Fruit fly (Drosophila melanogaster) whole organism, embryonic: ENCODE results near the gene TMEM216.

Experiments used
- CG10274 ChIP-seq: fragments of 200-800 bp; sonication (Bioruptor generic); optimal IDR thresholded peaks from 3 replicates; lab custom pipeline; 2017; ENCODE audit warnings: missing biosample characterization, mild to moderate bottlenecking, missing genetic modification characterization
- CG10321 ChIP-seq: fragments of 200-800 bp; sonication (Bioruptor generic); IDR thresholded peaks from 2 replicates; pipeline ENCODE4 v1.3.6; 2022; ENCODE audit warnings: missing biosample characterization, missing genetic modification characterization
- CG12744 ChIP-seq: fragments of 200-800 bp; sonication (Bioruptor generic); optimal IDR thresholded peaks from 2 replicates; lab custom pipeline; 2016; ENCODE audit warnings: missing biosample characterization, missing genetic modification characterization
- CG12769 ChIP-seq: fragments of 200-800 bp; sonication (Bioruptor generic); optimal IDR thresholded peaks from 2 replicates; lab custom pipeline; 2019; ENCODE audit warnings: missing biosample characterization, mild to moderate bottlenecking, missing genetic modification characterization, moderate library complexity
- CG13287 ChIP-seq: fragments of 200-800 bp; sonication (Bioruptor generic); IDR thresholded peaks from 2 replicates; pipeline ENCODE4 v1.3.6; 2022; ENCODE audit warnings: missing biosample characterization, missing genetic modification characterization; ENCODE audit not compliant: partially characterized antibody
- CG16779 ChIP-seq: fragments of 200-800 bp; sonication (Bioruptor generic); IDR thresholded peaks from 2 replicates; pipeline ENCODE4 v1.3.6; 2022; ENCODE audit warnings: missing biosample characterization, missing genetic modification characterization
- CG16863 ChIP-seq: fragments of 200-800 bp; sonication (Bioruptor generic); optimal IDR thresholded peaks from 3 replicates; lab custom pipeline; 2016; ENCODE audit warnings: missing biosample characterization, missing genetic modification characterization
- CG18011 ChIP-seq: fragments of 200-800 bp; sonication (Bioruptor generic); optimal IDR thresholded peaks from 2 replicates; lab custom pipeline; 2017; ENCODE audit warnings: missing biosample characterization, missing genetic modification characterization, mild to moderate bottlenecking, moderate library complexity, missing genotype
- CG2120 ChIP-seq: fragments of 200-800 bp; sonication (Bioruptor generic); optimal IDR thresholded peaks from 3 replicates; lab custom pipeline; 2016; ENCODE audit warnings: missing biosample characterization, missing genetic modification characterization
- CG2678 ChIP-seq: fragments of 200-800 bp; sonication (Bioruptor generic); optimal IDR thresholded peaks from 3 replicates; lab custom pipeline; 2019; ENCODE audit warnings: missing biosample characterization, mild to moderate bottlenecking, missing genetic modification characterization, moderate library complexity
- CG3065 ChIP-seq: fragments of 200-800 bp; sonication (Bioruptor generic); optimal IDR thresholded peaks from 2 replicates; lab custom pipeline; 2016; ENCODE audit warnings: missing biosample characterization, missing genetic modification characterization
- CG32772 ChIP-seq: fragments of 200-800 bp; sonication (Bioruptor generic); IDR thresholded peaks from 2 replicates; pipeline ENCODE4 v1.3.6; 2022; ENCODE audit warnings: missing biosample characterization, missing genetic modification characterization
- CG4360 ChIP-seq: fragments of 200-800 bp; sonication (Bioruptor generic); IDR thresholded peaks from 2 replicates; pipeline ENCODE4 v1.3.6; 2022; ENCODE audit warnings: missing biosample characterization, missing genetic modification characterization
- CG4424 ChIP-seq: fragments of 200-800 bp; sonication (Bioruptor generic); optimal IDR thresholded peaks from 3 replicates; lab custom pipeline; 2016; ENCODE audit warnings: missing biosample characterization, missing genetic modification characterization
- CG6689 ChIP-seq: fragments of 200-800 bp; sonication (Bioruptor generic); IDR thresholded peaks from 2 replicates; pipeline ENCODE4 v1.3.6; 2022; ENCODE audit warnings: missing biosample characterization, missing genetic modification characterization
- CG6791 ChIP-seq: fragments of 200-800 bp; sonication (Bioruptor generic); IDR thresholded peaks from 3 replicates; pipeline ENCODE4 v1.3.6; 2022; ENCODE audit warnings: missing biosample characterization, missing genetic modification characterization; ENCODE audit not compliant: partially characterized antibody
- CG7987 ChIP-seq: fragments of 200-800 bp; sonication (Bioruptor generic); optimal IDR thresholded peaks from 2 replicates; lab custom pipeline; 2018; ENCODE audit warnings: missing biosample characterization, mild to moderate bottlenecking, missing genetic modification characterization, moderate library complexity
- CG8290 ChIP-seq, 3 experiments: fragments of 200-800 bp; sonication (Bioruptor generic); optimal IDR thresholded peaks; 2 replicates each; lab custom pipeline; 2016 to 2019; ENCODE audit warnings: missing biosample characterization in 3 of 3, missing genetic modification characterization in 3 of 3, mild to moderate bottlenecking in 2 of 3, moderate library complexity in 1 of 3
- Dip3 ChIP-seq: fragments of 200-800 bp; sonication (Bioruptor generic); optimal IDR thresholded peaks from 3 replicates; lab custom pipeline; 2016; ENCODE audit warnings: missing biosample characterization, missing genetic modification characterization
- Ets65A ChIP-seq: fragments of 200-800 bp; sonication (Bioruptor generic); peaks from one replicate; lab custom pipeline; 2016; ENCODE audit warnings: missing biosample characterization, missing genetic modification characterization
- Fer1 ChIP-seq: fragments of 200-800 bp; sonication (Bioruptor generic); optimal IDR thresholded peaks from 2 replicates; lab custom pipeline; 2017; ENCODE audit warnings: missing biosample characterization, mild to moderate bottlenecking, missing genetic modification characterization
- HLH4C ChIP-seq: fragments of 200-800 bp; sonication (Bioruptor generic); IDR thresholded peaks from 3 replicates; pipeline ENCODE4 v1.3.6; 2022; ENCODE audit warnings: missing biosample characterization, missing genetic modification characterization; ENCODE audit not compliant: partially characterized antibody
- HLH54F ChIP-seq: fragments of 200-800 bp; sonication (Bioruptor generic); optimal IDR thresholded peaks from 3 replicates; lab custom pipeline; 2016; ENCODE audit warnings: missing biosample characterization, missing genetic modification characterization
- HmgD ChIP-seq: fragments of 200-800 bp; sonication (Bioruptor generic); optimal IDR thresholded peaks from 3 replicates; lab custom pipeline; 2016; ENCODE audit warnings: missing biosample characterization, missing genetic modification characterization
- Hr3 ChIP-seq: fragments of 200-800 bp; sonication (Bioruptor generic); optimal IDR thresholded peaks from 3 replicates; lab custom pipeline; 2016; ENCODE audit warnings: missing biosample characterization, missing genetic modification characterization
- Lhr ChIP-seq: fragments of 200-800 bp; sonication (Bioruptor generic); optimal IDR thresholded peaks from 3 replicates; lab custom pipeline; 2017; ENCODE audit warnings: mild to moderate bottlenecking, missing biosample characterization, missing genetic modification reagents, missing genetic modification characterization
- Lpt ChIP-seq: fragments of >200 bp; optimal IDR thresholded peaks from 2 replicates; lab custom pipeline; 2018; ENCODE audit warnings: missing biosample characterization, missing genetic modification characterization
- MESR4 ChIP-seq: fragments of 200-800 bp; sonication (Bioruptor generic); optimal IDR thresholded peaks from 2 replicates; lab custom pipeline; 2018; ENCODE audit warnings: missing biosample characterization, mild to moderate bottlenecking, missing genetic modification characterization, moderate library complexity
- Max ChIP-seq: fragments of 200-800 bp; sonication (Bioruptor generic); optimal IDR thresholded peaks from 2 replicates; lab custom pipeline; 2016; ENCODE audit warnings: missing biosample characterization, mild to moderate bottlenecking, missing genetic modification characterization
- Scr ChIP-seq: fragments of 200-800 bp; sonication (Bioruptor generic); IDR thresholded peaks from 2 replicates; pipeline ENCODE4 v1.3.6; 2022; ENCODE audit warnings: missing biosample characterization, missing genetic modification characterization; ENCODE audit not compliant: partially characterized antibody
- Trl ChIP-seq, 3 experiments: fragments of >200 bp in 2 of 3; fragments of 200-800 bp in 1 of 3; sonication (Bioruptor generic) in 1 of 3; optimal IDR thresholded peaks; 2 replicates in 1 of 3; 3 replicates in 2 of 3; lab custom pipeline; 2016 to 2017; ENCODE audit warnings: missing biosample characterization in 1 of 3, missing genetic modification characterization in 1 of 3
- chinmo ChIP-seq: fragments of 200-800 bp; sonication (Bioruptor generic); IDR thresholded peaks from 4 replicates; pipeline ENCODE4 v1.3.6; 2022; ENCODE audit warnings: missing biosample characterization, missing genetic modification characterization; ENCODE audit not compliant: partially characterized antibody
- croc ChIP-seq: fragments of 200-800 bp; sonication (Bioruptor generic); conservative IDR thresholded peaks from 3 replicates; pipeline ENCODE4 v1.3.6; 2022; ENCODE audit warnings: missing biosample characterization, missing genetic modification characterization
- da ChIP-seq: fragments of 200-800 bp; sonication (Bioruptor generic); optimal IDR thresholded peaks from 2 replicates; lab custom pipeline; 2016; ENCODE audit warnings: missing biosample characterization, missing genetic modification characterization
- ind ChIP-seq: fragments of 200-800 bp; sonication (Bioruptor generic); optimal IDR thresholded peaks from 3 replicates; lab custom pipeline; 2016; ENCODE audit warnings: missing biosample characterization, missing genetic modification characterization
- jing ChIP-seq: fragments of 200-800 bp; sonication (Bioruptor generic); optimal IDR thresholded peaks from 2 replicates; lab custom pipeline; 2018; ENCODE audit warnings: missing biosample characterization, mild to moderate bottlenecking, missing genetic modification characterization
- jumu ChIP-seq: fragments of 200-800 bp; sonication (Bioruptor generic); optimal IDR thresholded peaks from 3 replicates; lab custom pipeline; 2016; ENCODE audit warnings: missing biosample characterization, missing genetic modification characterization
- kni ChIP-seq: fragments of 200-800 bp; sonication (Bioruptor generic); optimal IDR thresholded peaks from 3 replicates; lab custom pipeline; 2017; ENCODE audit warnings: mild to moderate bottlenecking, missing biosample characterization, missing genetic modification reagents, missing genetic modification characterization
- lmd ChIP-seq: fragments of 200-800 bp; sonication (Bioruptor generic); IDR thresholded peaks from 2 replicates; pipeline ENCODE4 v1.3.6; 2022; ENCODE audit warnings: missing biosample characterization, missing genetic modification characterization
- luna ChIP-seq: fragments of 200-800 bp; sonication (Bioruptor generic); optimal IDR thresholded peaks from 2 replicates; lab custom pipeline; 2016; ENCODE audit warnings: missing biosample characterization, missing genetic modification characterization
- oc ChIP-seq: fragments of 200-800 bp; sonication (Bioruptor generic); optimal IDR thresholded peaks from 2 replicates; lab custom pipeline; 2018; ENCODE audit warnings: missing biosample characterization, mild to moderate bottlenecking, missing genetic modification characterization, moderate library complexity
- ranshi ChIP-seq: fragments of 200-800 bp; sonication (Bioruptor generic); IDR thresholded peaks from 2 replicates; pipeline ENCODE4 v1.3.6; 2022; ENCODE audit warnings: missing biosample characterization, missing genetic modification characterization
- run ChIP-seq: fragments of 200-800 bp; sonication (Bioruptor generic); optimal IDR thresholded peaks from 3 replicates; lab custom pipeline; 2018; ENCODE audit warnings: missing biosample characterization, mild to moderate bottlenecking, missing genetic modification characterization
- sens-2 ChIP-seq: fragments of 200-800 bp; sonication (Bioruptor generic); IDR thresholded peaks from 2 replicates; pipeline ENCODE4 v1.3.6; 2022; ENCODE audit warnings: missing biosample characterization, missing genetic modification characterization
- sima ChIP-seq: fragments of 200-800 bp; sonication (Bioruptor generic); optimal IDR thresholded peaks from 2 replicates; lab custom pipeline; 2016; ENCODE audit warnings: missing biosample characterization, missing genetic modification characterization
- sqz ChIP-seq: fragments of 200-800 bp; sonication (Bioruptor generic); optimal IDR thresholded peaks from 3 replicates; lab custom pipeline; 2018; ENCODE audit warnings: missing biosample characterization, mild to moderate bottlenecking, missing genetic modification characterization
- ssp ChIP-seq: fragments of 200-800 bp; sonication (Bioruptor generic); IDR thresholded peaks from 2 replicates; pipeline ENCODE4 v1.3.6; 2022; ENCODE audit warnings: missing biosample characterization, missing genetic modification characterization
- zen ChIP-seq: fragments of 200-800 bp; sonication (Bioruptor generic); optimal IDR thresholded peaks from 3 replicates; lab custom pipeline; 2018; ENCODE audit warnings: missing biosample characterization, mild to moderate bottlenecking, missing genetic modification characterization, moderate library complexity

Gene TMEM216

dm6 chr3R:8669029-8669707 lies 46.9 kb upstream of the TMEM216 start (continued):
- TF ChIP-seq MESR4 = peak; percentile 81
- peak; percentile 97 for TF ChIP-seq Dip3 (GFP tag; lab: Kevin White, UChicago)
- peak; percentile 97 for TF ChIP-seq HLH54F
- TF ChIP-seq CG7987 (GFP tag; lab: Kevin White, UChicago) = peak; percentile 96
- TF ChIP-seq HLH4C (GFP tag; lab: Robert Waterston, UW) = peak; percentile 60; the same call in 2 of the 3 replicates
- TF ChIP-seq CG16863 (GFP tag; lab: Kevin White, UChicago) = peak; percentile 98
- TF ChIP-seq Scr = peak; percentile 61
- TF ChIP-seq kni (GFP tag; lab: Kevin White, UChicago) = peak; percentile 87
- peak; percentile 94 for TF ChIP-seq jing (GFP tag; lab: Kevin White, UChicago)
- TF ChIP-seq CG4360 (GFP tag; lab: Robert Waterston, UW) = peak; percentile 86
- TF ChIP-seq Max (GFP tag; lab: Kevin White, UChicago) = peak; percentile 98
- peak; percentile 99 for TF ChIP-seq Fer1 (GFP tag; lab: Kevin White, UChicago)
- TF ChIP-seq luna (GFP tag; lab: Kevin White, UChicago) = peak; percentile 89
- TF ChIP-seq CG12769 (tag; lab: Kevin White, UChicago) = peak; percentile 99
- TF ChIP-seq CG6689 (GFP tag; lab: Robert Waterston, UW) = peak; percentile 97
- peak; percentile 97 for TF ChIP-seq CG12744 (GFP tag; lab: Kevin White, UChicago)
- TF ChIP-seq jumu (GFP tag; lab: Kevin White, UChicago) = peak; percentile 97
- TF ChIP-seq CG2120 (GFP tag; lab: Kevin White, UChicago) = peak; percentile 99
- peak; percentile 97 for TF ChIP-seq run (tag; lab: Kevin White, UChicago)
- peak; percentile 75 for TF ChIP-seq CG13287 (GFP tag; lab: Robert Waterston, UW)
- TF ChIP-seq Lhr (GFP tag; lab: Kevin White, UChicago) = peak; percentile 94
- peak; percentile 90 for TF ChIP-seq croc (GFP tag; lab: Robert Waterston, UW)
- TF ChIP-seq ind (GFP tag; lab: Kevin White, UChicago) = peak; percentile 97
- TF ChIP-seq CG16779 (GFP tag; lab: Robert Waterston, UW) = peak; percentile 96
- TF ChIP-seq sqz = peak; percentile 95
- peak; percentile 85 for TF ChIP-seq ssp
- TF ChIP-seq lmd = peak; percentile 94
- TF ChIP-seq HmgD (GFP tag; lab: Kevin White, UChicago) = peak; percentile 95
- TF ChIP-seq Hr3 (GFP tag; lab: Kevin White, UChicago) = peak; percentile 96
- TF ChIP-seq CG6791 (GFP tag; lab: Robert Waterston, UW) = peak; percentile 92
- TF ChIP-seq ranshi (GFP tag; lab: Robert Waterston, UW) = peak; percentile 96
- peak; percentile 89 for TF ChIP-seq CG10274 (GFP tag; lab: Kevin White, UChicago)
- TF ChIP-seq CG2678 = peak; percentile 98
- peak; percentile 78 to 85 for TF ChIP-seq Trl (optimal IDR thresholded peaks at IDR 0.05; lab: Kevin White, UChicago)
- peak; percentile 98 for TF ChIP-seq Trl (GFP tag; optimal IDR thresholded peaks at IDR 0.05; lab: Kevin White, UChicago)
- peak; percentile 90 for TF ChIP-seq da (GFP tag; lab: Kevin White, UChicago)
- peak; percentile 86 for TF ChIP-seq CG3065 (GFP tag; lab: Kevin White, UChicago)
- peak; percentile 98 for TF ChIP-seq CG4424 (GFP tag; lab: Kevin White, UChicago)
- TF ChIP-seq Ets65A (GFP tag; lab: Kevin White, UChicago) = peak; percentile 99
- TF ChIP-seq CG18011 (GFP tag; lab: Kevin White, UChicago) = peak; percentile 90
- TF ChIP-seq sima (GFP tag; lab: Kevin White, UChicago) = peak; percentile 94
- TF ChIP-seq sens-2 (GFP tag; lab: Robert Waterston, UW) = peak; percentile 94
- TF ChIP-seq Lpt (GFP tag; lab: Kevin White, UChicago) = no peak
- TF ChIP-seq chinmo (GFP tag; lab: Robert Waterston, UW) = 0 out of 4 replicates have a peak, but pooled peaks have one; percentile 77
- TF ChIP-seq oc (tag; lab: Kevin White, UChicago) = peak; percentile 98
- TF ChIP-seq CG32772 (GFP tag; lab: Robert Waterston, UW) = peak; percentile 93
- TF ChIP-seq CG8290 (GFP tag; optimal IDR thresholded peaks at IDR 0.05; lab: Kevin White, UChicago) = peak; percentile 97
- TF ChIP-seq CG8290 (tag; optimal IDR thresholded peaks at IDR 0.05; lab: Kevin White, UChicago) = peak; percentile 94 to 99
- peak; percentile 94 for TF ChIP-seq CG10321
- TF ChIP-seq zen = peak; percentile 96
